Worm (Caenorhabditis elegans) whole organism, L1 larva: ENCODE results near the gene pgp-7.
A peak's percentile ranks its signal among the peaks of the same experiment; 100 is the strongest.

ENCODE experiments used
- C34B4.2 ChIP-seq: sonication (generic microtip); optimal IDR thresholded peaks from 2 replicates; lab custom pipeline; 2017; ENCODE audit warnings: mild to moderate bottlenecking, missing genetic modification characterization, missing compliant biosample characterization
- aha-1 ChIP-seq: fragments of 150-350 bp; optimal IDR thresholded peaks from 2 replicates; lab custom pipeline; 2014; ENCODE audit warnings: missing biosample characterization, missing genetic modification characterization
- alr-1 ChIP-seq: fragments of 200-800 bp; sonication (Bioruptor generic); optimal IDR thresholded peaks from 2 replicates; lab custom pipeline; 2018; ENCODE audit warnings: borderline replicate concordance, mild to moderate bottlenecking, missing genetic modification characterization, missing compliant biosample characterization
- ama-1 ChIP-seq: fragments of 150-350 bp; optimal IDR thresholded peaks from 2 replicates; lab custom pipeline; 2014
- blmp-1 ChIP-seq: fragments of 150-350 bp; optimal IDR thresholded peaks from 2 replicates; lab custom pipeline; 2014; ENCODE audit warnings: missing biosample characterization, missing genetic modification characterization
- ceh-82 ChIP-seq, 3 experiments: fragments of 150-350 bp in 1 of 3; sonication (generic microtip) in 2 of 3; optimal IDR thresholded peaks; 2 replicates each; lab custom pipeline; 2014 to 2017; ENCODE audit warnings: missing biosample characterization in 3 of 3, missing genetic modification characterization in 3 of 3
- ceh-88 ChIP-seq: fragments of 200-800 bp; sonication (Bioruptor generic); IDR thresholded peaks from 2 replicates; pipeline ENCODE4 v1.3.6; 2022; ENCODE audit warnings: missing genetic modification characterization, missing compliant biosample characterization
- ces-1 ChIP-seq: fragments of 150-350 bp; optimal IDR thresholded peaks from 2 replicates; lab custom pipeline; 2014; ENCODE audit warnings: missing biosample characterization, missing genetic modification reagents, missing genetic modification characterization
- dpl-1 ChIP-seq, 3 experiments: fragments of 150-350 bp in 2 of 3; sonication (generic microtip) in 1 of 3; optimal IDR thresholded peaks; 2 replicates each; lab custom pipeline; 2014 to 2017; ENCODE audit warnings: missing biosample characterization in 3 of 3, missing genetic modification characterization in 3 of 3, missing genetic modification reagents in 3 of 3
- efl-1 ChIP-seq, 4 experiments: fragments of 150-350 bp; optimal IDR thresholded peaks in 3 of 4; peaks in 1 of 4; 1 replicate in 1 of 4; 2 replicates in 3 of 4; lab custom pipeline; 2014; ENCODE audit warnings: missing biosample characterization in 2 of 4, missing genetic modification characterization in 2 of 4, missing genetic modification reagents in 2 of 4
- efl-3 ChIP-seq: fragments of 200-800 bp; sonication (Bioruptor generic); optimal IDR thresholded peaks from 2 replicates; lab custom pipeline; 2018; ENCODE audit warnings: mild to moderate bottlenecking, missing genetic modification characterization, missing compliant biosample characterization
- egl-13 ChIP-seq: sonication (generic microtip); optimal IDR thresholded peaks from 2 replicates; lab custom pipeline; 2016; ENCODE audit warnings: missing genotype, missing genetic modification reagents, missing genetic modification characterization, missing compliant biosample characterization
- egl-27 ChIP-seq, 2 experiments: fragments of 150-350 bp in 1 of 2; sonication (generic microtip); optimal IDR thresholded peaks; 3 replicates each; lab custom pipeline; 2017 to 2018; ENCODE audit warnings: missing biosample characterization in 2 of 2, missing genetic modification characterization in 2 of 2, missing genetic modification reagents in 2 of 2
- elt-2 ChIP-seq: sonication (generic microtip); optimal IDR thresholded peaks from 2 replicates; lab custom pipeline; 2016; ENCODE audit warnings: missing genetic modification characterization, mild to moderate bottlenecking, inconsistent platforms, missing compliant biosample characterization, missing genetic modification reagents
- isw-1 ChIP-seq: fragments of 200-800 bp; sonication (Bioruptor generic); IDR thresholded peaks from 2 replicates; pipeline ENCODE4 v1.3.6; 2022; ENCODE audit warnings: missing genetic modification characterization, missing compliant biosample characterization
- jun-1 ChIP-seq: fragments of 150-350 bp; optimal IDR thresholded peaks from 2 replicates; lab custom pipeline; 2014; ENCODE audit warnings: missing biosample characterization, missing genetic modification reagents, missing genetic modification characterization
- lin-13 ChIP-seq: fragments of 150-350 bp; optimal IDR thresholded peaks from 2 replicates; lab custom pipeline; 2014; ENCODE audit warnings: missing biosample characterization, missing genetic modification reagents, missing genetic modification characterization
- lin-14 ChIP-seq: fragments of 200-800 bp; sonication (Bioruptor generic); optimal IDR thresholded peaks from 2 replicates; lab custom pipeline; 2018; ENCODE audit warnings: mild to moderate bottlenecking, missing genetic modification characterization, moderate library complexity, missing compliant biosample characterization
- lin-15B ChIP-seq: fragments of 150-350 bp; sonication (generic microtip); optimal IDR thresholded peaks from 3 replicates; lab custom pipeline; 2014; ENCODE audit warnings: missing biosample characterization, missing genetic modification characterization
- lin-39 ChIP-seq: fragments of 150-350 bp; optimal IDR thresholded peaks from 2 replicates; lab custom pipeline; 2014; ENCODE audit warnings: missing biosample characterization, missing genetic modification reagents, missing genetic modification characterization
- lir-3 ChIP-seq: sonication (generic microtip); optimal IDR thresholded peaks from 2 replicates; lab custom pipeline; 2016; ENCODE audit warnings: mild to moderate bottlenecking, missing genetic modification characterization, moderate library complexity, missing compliant biosample characterization; ENCODE audit not compliant: poor library complexity
- lsy-2 ChIP-seq, 2 experiments: fragments of 150-350 bp; optimal IDR thresholded peaks; 2 replicates each; lab custom pipeline; 2014; ENCODE audit warnings: missing biosample characterization in 2 of 2, missing genetic modification characterization in 2 of 2
- mef-2 ChIP-seq: fragments of 150-350 bp; optimal IDR thresholded peaks from 2 replicates; lab custom pipeline; 2014; ENCODE audit warnings: missing biosample characterization, missing genetic modification characterization
- nhr-19 ChIP-seq: fragments of 200-800 bp; sonication (Bioruptor generic); conservative IDR thresholded peaks from 2 replicates; pipeline ENCODE4 v1.3.6; 2022; ENCODE audit warnings: missing genetic modification characterization, missing compliant biosample characterization
- nhr-20 ChIP-seq: sonication (generic microtip); optimal IDR thresholded peaks from 2 replicates; lab custom pipeline; 2016; ENCODE audit warnings: mild to moderate bottlenecking, missing genetic modification characterization, missing compliant biosample characterization
- nhr-237 ChIP-seq: fragments of 150-350 bp; optimal IDR thresholded peaks from 2 replicates; lab custom pipeline; 2014; ENCODE audit warnings: missing biosample characterization, missing genetic modification characterization
- nhr-28 ChIP-seq: fragments of 150-350 bp; optimal IDR thresholded peaks from 2 replicates; lab custom pipeline; 2014; ENCODE audit warnings: missing biosample characterization, missing genetic modification characterization
- nhr-47 ChIP-seq: sonication (generic microtip); optimal IDR thresholded peaks from 2 replicates; lab custom pipeline; 2016; ENCODE audit warnings: mild to moderate bottlenecking, missing genetic modification characterization, moderate library complexity, missing compliant biosample characterization
- nhr-71 ChIP-seq: sonication (generic microtip); optimal IDR thresholded peaks from 2 replicates; lab custom pipeline; 2016; ENCODE audit warnings: mild to moderate bottlenecking, missing genetic modification characterization, moderate library complexity, missing compliant biosample characterization
- nhr-90 ChIP-seq: sonication (generic microtip); optimal IDR thresholded peaks from 2 replicates; lab custom pipeline; 2016; ENCODE audit warnings: mild to moderate bottlenecking, missing genetic modification characterization, missing compliant biosample characterization; ENCODE audit not compliant: poor library complexity
- pax-3 ChIP-seq: fragments of 200-800 bp; sonication (Bioruptor generic); optimal IDR thresholded peaks from 2 replicates; lab custom pipeline; 2018; ENCODE audit warnings: mild to moderate bottlenecking, missing genetic modification characterization, moderate library complexity, missing compliant biosample characterization
- rnt-1 ChIP-seq: sonication (generic microtip); optimal IDR thresholded peaks from 2 replicates; lab custom pipeline; 2016; ENCODE audit warnings: mild to moderate bottlenecking, missing genetic modification characterization, moderate library complexity, missing compliant biosample characterization
- skn-1 ChIP-seq: fragments of 150-350 bp; optimal IDR thresholded peaks from 2 replicates; lab custom pipeline; 2014; ENCODE audit warnings: missing biosample characterization, missing genetic modification characterization
- sox-4 ChIP-seq: sonication (generic microtip); optimal IDR thresholded peaks from 2 replicates; lab custom pipeline; 2016; ENCODE audit warnings: missing genetic modification characterization, missing compliant biosample characterization
- swsn-7 ChIP-seq: sonication (generic microtip); optimal IDR thresholded peaks from 2 replicates; lab custom pipeline; 2016; ENCODE audit warnings: missing genetic modification characterization, missing compliant biosample characterization
- tbx-2 ChIP-seq: sonication (generic microtip); optimal IDR thresholded peaks from 2 replicates; lab custom pipeline; 2016; ENCODE audit warnings: missing genetic modification characterization, missing compliant biosample characterization
- unc-130 ChIP-seq: fragments of 150-350 bp; optimal IDR thresholded peaks from 2 replicates; lab custom pipeline; 2017; ENCODE audit warnings: missing biosample characterization, missing genetic modification characterization, inconsistent platforms
- unc-30 ChIP-seq: sonication (generic microtip); optimal IDR thresholded peaks from 2 replicates; lab custom pipeline; 2017; ENCODE audit warnings: missing biosample characterization, missing genetic modification characterization
- unc-62 ChIP-seq: fragments of 150-350 bp; optimal IDR thresholded peaks from 2 replicates; lab custom pipeline; 2014; ENCODE audit warnings: missing biosample characterization, missing genetic modification reagents, missing genetic modification characterization
- xbp-1 ChIP-seq: sonication (generic microtip); optimal IDR thresholded peaks from 2 replicates; lab custom pipeline; 2016; ENCODE audit warnings: missing genetic modification characterization, missing compliant biosample characterization

Gene pgp-7

ce11 chrX:10861673-10862072, 8.4 kb downstream of the pgp-7 start:
- no peak for TF ChIP-seq efl-1 (optimal IDR thresholded peaks at IDR 0.05; lab: Kevin White, UChicago)
- TF ChIP-seq efl-1 (GFP tag; optimal IDR thresholded peaks at IDR 0.05 in 1 of 2; lab: Kevin White, UChicago): peak in 1 of 2 experiments; percentile 33
- TF ChIP-seq egl-13 (tag; lab: Kevin White, UChicago): no peak
- TF ChIP-seq, all 84 proteins: peak for 1

- TF ChIP-seq swsn-7 (tag; lab: Kevin White, UChicago) (no peak), isw-1 (GFP tag; lab: Robert Waterston, UW) (no peak), skn-1 (tag; lab: Kevin White, UChicago) (no peak), egl-13 (tag; lab: Kevin White, UChicago) (no peak), C34B4.2 (tag; lab: Kevin White, UChicago) (no peak), nhr-237 (tag; lab: Kevin White, UChicago) (no peak), aha-1 (tag; lab: Kevin White, UChicago) (no peak)
Measured at ce11 chrX:10859622-10860021, 10.4 kb downstream of the pgp-7 start.

ce11 chrX:10859211-10859610, 10.8 kb downstream of the pgp-7 start, which contains the start of gene pgp-5:
pgp-5 (minus strand) TSS chrX:10859297.
- TF ChIP-seq mef-2 (tag; lab: Kevin White, UChicago) (no peak), ceh-88 (GFP tag; lab: Robert Waterston, UW) (no peak), aha-1 (tag; lab: Kevin White, UChicago) (no peak), skn-1 (tag; lab: Kevin White, UChicago) (no peak), lir-3 (tag; lab: Kevin White, UChicago) (no peak), blmp-1 (tag; lab: Kevin White, UChicago) (no peak), efl-3 (GFP tag; lab: Kevin White, UChicago) (no peak)

ce11 chrX:10853271-10853670, 16.8 kb downstream of the pgp-7 start:
- no peak for TF ChIP-seq sox-4 (tag; lab: Kevin White, UChicago)
- no peak for TF ChIP-seq dpl-1 (GFP tag; optimal IDR thresholded peaks at IDR 0.05; lab: Kevin White, UChicago)
- peak in 1 of 2 experiments; percentile 44 for TF ChIP-seq lsy-2 (tag; optimal IDR thresholded peaks at IDR 0.05; lab: Kevin White, UChicago)
- no peak for TF ChIP-seq nhr-90 (tag; lab: Kevin White, UChicago)
- TF ChIP-seq lin-14 (GFP tag; lab: Kevin White, UChicago): peak; percentile 81
- no peak for TF ChIP-seq efl-1 (optimal IDR thresholded peaks at IDR 0.05; lab: Kevin White, UChicago)
- TF ChIP-seq efl-1 (GFP tag; optimal IDR thresholded peaks at IDR 0.05 in 1 of 2; lab: Kevin White, UChicago): peak in 1 of 2 experiments; percentile 13
- no peak for TF ChIP-seq unc-62 (GFP tag; lab: Kevin White, UChicago)
- TF ChIP-seq lin-13 (GFP tag; lab: Kevin White, UChicago): peak; percentile 2
- TF ChIP-seq elt-2: no peak
- peak; percentile 80 for TF ChIP-seq rnt-1 (tag; lab: Kevin White, UChicago)
- peak; percentile 78 for TF ChIP-seq nhr-71 (tag; lab: Kevin White, UChicago)
- TF ChIP-seq nhr-19 (GFP tag; lab: Robert Waterston, UW): peak; percentile 41
- TF ChIP-seq unc-130: peak; percentile 59
- TF ChIP-seq tbx-2 (tag; lab: Kevin White, UChicago): peak; percentile 21
- peak; percentile 31 for TF ChIP-seq nhr-20 (tag; lab: Kevin White, UChicago)
- TF ChIP-seq, all 84 proteins: peak for 10

- no peak for TF ChIP-seq ama-1 (lab: Kevin White, UChicago)
- TF ChIP-seq lin-39: no peak
- TF ChIP-seq ceh-82 (tag; optimal IDR thresholded peaks at IDR 0.05; lab: Kevin White, UChicago): no peak
- no peak for TF ChIP-seq ces-1 (GFP tag; lab: Kevin White, UChicago)
- TF ChIP-seq jun-1 (tag; lab: Kevin White, UChicago): no peak
- no peak for TF ChIP-seq alr-1 (tag; lab: Kevin White, UChicago)
- no peak for TF ChIP-seq pax-3 (tag; lab: Kevin White, UChicago)
- TF ChIP-seq lin-15B (tag; lab: Kevin White, UChicago): no peak
- no peak for TF ChIP-seq xbp-1 (tag; lab: Kevin White, UChicago)
- no peak for TF ChIP-seq unc-62 (GFP tag; lab: Kevin White, UChicago)
- no peak for TF ChIP-seq nhr-28
- TF ChIP-seq lir-3 (tag; lab: Kevin White, UChicago): no peak
- no peak for TF ChIP-seq aha-1 (tag; lab: Kevin White, UChicago)
- no peak for TF ChIP-seq elt-2
- TF ChIP-seq mef-2 (tag; lab: Kevin White, UChicago): no peak
- TF ChIP-seq egl-27 (tag; optimal IDR thresholded peaks at IDR 0.05; lab: Kevin White, UChicago): no peak
- no peak for TF ChIP-seq nhr-47 (tag; lab: Kevin White, UChicago)
- TF ChIP-seq unc-30 (tag; lab: Kevin White, UChicago): no peak
Measured at ce11 chrX:10851735-10852134, 18.3 kb downstream of the pgp-7 start.
